Fruit fly (Drosophila melanogaster): ENCODE results near the gene Amnionless.

- TF ChIP-seq CTCF (optimal IDR thresholded peaks at IDR 0.05): no peak
- no peak for TF ChIP-seq CG8478 (optimal IDR thresholded peaks at IDR 0.05)
Observed at dm6 chr2L:321793-322192, 32.8 kb upstream of the Amnionless start, which contains the start of gene CG33127.

All from S2 (cell line).